Worm (Caenorhabditis elegans): Measurements from ENCODE around the gene B0198.2.

The B0198.2 gene

DNA sequence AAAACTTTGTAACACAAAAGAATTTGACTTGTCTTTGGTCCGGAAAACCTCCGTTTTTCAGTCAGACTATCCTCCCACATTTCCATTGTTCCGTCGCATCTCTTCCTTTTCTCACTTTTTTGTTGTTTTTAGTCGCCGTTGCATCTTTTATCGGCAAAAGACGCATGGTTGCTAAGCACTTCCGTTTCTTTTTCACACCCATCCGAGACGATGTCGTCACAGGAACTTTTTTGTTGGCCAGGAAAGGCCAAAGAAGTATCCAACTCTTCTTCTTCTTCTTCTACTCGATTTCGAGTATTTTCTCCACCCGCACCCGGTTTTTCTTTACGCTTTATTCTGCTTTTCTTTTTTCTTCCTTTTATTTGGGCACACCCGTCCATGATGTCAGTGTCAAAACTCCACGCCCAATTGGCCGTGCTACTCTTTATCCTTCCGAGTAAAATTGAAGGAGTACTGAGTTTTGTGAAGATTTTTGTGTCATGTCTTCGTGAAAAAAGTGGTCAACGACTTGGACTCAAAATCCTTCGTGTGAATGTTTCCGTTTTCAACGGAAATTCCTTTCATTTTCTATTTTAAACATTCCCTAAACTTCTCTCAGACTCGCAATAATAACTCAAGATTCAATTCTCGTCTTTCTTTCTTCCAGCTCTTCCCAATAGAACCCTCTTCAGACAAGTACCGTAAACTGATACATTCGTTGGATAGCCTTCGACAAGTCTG is at the start of gene B0198.2:
Gene B0198.2 (plus strand): TSS at position 670 of the 720 bp plus-strand sequence.
- TF ChIP-seq fkh-10 (GFP tag; optimal IDR thresholded peaks at IDR 0.05) (peak; percentile 67), Y48G9A.11 (GFP tag; IDR thresholded peaks at IDR 0.05) (no peak)

DNA sequence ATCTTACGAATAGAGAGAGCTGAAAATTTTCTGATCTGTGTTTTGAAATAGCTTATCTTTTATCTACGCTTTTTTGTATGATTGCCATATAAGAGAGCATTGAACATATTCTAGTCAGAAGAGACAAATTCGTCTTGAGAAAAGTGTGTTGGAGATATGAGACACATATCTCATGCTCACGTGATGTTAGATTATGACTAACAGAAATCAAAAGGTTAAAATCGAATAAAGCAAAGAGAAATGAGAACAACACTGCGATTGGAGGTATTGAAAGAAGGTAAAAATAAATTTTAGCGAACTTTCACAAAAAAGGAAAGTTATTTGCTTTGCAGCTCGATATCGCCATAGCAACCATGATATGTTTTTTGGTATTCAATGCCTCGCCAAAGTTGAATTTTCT is 43.5 kb upstream of the B0198.2 start, which contains the start of gene nhr-167:
Gene nhr-167 (minus strand): TSS at position 21 of the 400 bp plus-strand sequence.
- TF ChIP-seq zip-2 (tag; optimal IDR thresholded peaks at IDR 0.05) (no peak), daf-8 (GFP tag; IDR thresholded peaks at IDR 0.05) (no peak), mep-1 (tag; optimal IDR thresholded peaks at IDR 0.05) (no peak), lin-38 (GFP tag; IDR thresholded peaks at IDR 0.05) (no peak), daf-19 (GFP tag; conservative IDR thresholded peaks at IDR 0.05) (no peak), zag-1 (tag; optimal IDR thresholded peaks at IDR 0.05) (no peak), nhr-48 (tag; optimal IDR thresholded peaks at IDR 0.05) (no peak), ztf-11 (tag; optimal IDR thresholded peaks at IDR 0.05) (no peak), ctbp-1 (GFP tag; IDR thresholded peaks at IDR 0.05) (no peak), F10B5.3 (tag; optimal IDR thresholded peaks at IDR 0.05) (no peak)

DNA sequence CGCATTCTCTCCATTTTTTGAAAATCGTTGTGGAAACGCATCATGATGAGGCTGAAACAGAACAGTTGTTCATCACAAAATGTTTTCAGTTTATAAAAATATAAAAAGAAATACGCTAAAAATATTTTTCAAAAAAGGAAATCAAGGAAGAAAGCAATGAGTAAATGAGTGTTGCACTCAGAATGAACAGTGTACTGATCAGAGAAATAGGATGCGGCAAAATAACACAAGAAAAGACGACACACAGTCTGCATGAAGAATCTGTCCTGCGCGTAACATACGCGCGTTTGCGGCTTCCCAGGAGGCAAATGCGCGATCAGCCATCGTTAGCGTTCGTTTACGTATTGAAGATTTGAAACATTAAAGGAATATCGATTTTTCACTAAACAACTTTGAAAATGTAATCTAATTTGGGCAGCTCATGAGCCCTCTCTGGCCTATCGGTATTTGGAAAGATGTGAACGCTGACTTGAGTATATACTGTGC is 41.9 kb upstream of the B0198.2 start, which contains the start of gene C49F5.3:
Gene C49F5.3 (minus strand): TSS at position 51 of the 486 bp plus-strand sequence.
- no peak for TF ChIP-seq nhr-42 (GFP tag; IDR thresholded peaks at IDR 0.05)
- TF ChIP-seq F44E2.7 (GFP tag; IDR thresholded peaks at IDR 0.05) = no peak
- no peak for TF ChIP-seq D1046.2 (GFP tag; IDR thresholded peaks at IDR 0.05)
- no peak for TF ChIP-seq madf-9 (GFP tag; conservative IDR thresholded peaks at IDR 0.05)
- no peak for TF ChIP-seq F10B5.3 (tag; optimal IDR thresholded peaks at IDR 0.05)
- TF ChIP-seq lin-29 (GFP tag; IDR thresholded peaks at IDR 0.05) = no peak
- TF ChIP-seq lin-13 (GFP tag; optimal IDR thresholded peaks at IDR 0.05) = no peak

DNA sequence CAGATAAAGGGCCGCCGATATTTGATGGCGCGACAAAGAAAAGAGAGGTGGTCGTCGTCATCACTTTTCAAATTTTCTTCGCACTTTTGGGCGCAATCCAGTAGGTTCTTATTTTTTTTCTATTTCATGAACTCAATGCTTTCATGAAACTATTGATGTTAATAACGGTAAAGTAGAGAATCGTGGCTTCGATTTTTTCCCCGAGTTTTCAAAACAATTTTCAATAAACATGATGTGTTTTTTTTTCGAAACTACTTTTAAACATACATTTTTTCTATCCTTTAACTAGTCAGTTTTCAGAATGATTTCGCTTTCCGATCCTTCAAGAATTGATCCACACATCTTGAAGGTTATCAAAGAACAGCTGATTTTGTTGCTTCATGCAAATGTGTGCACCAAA is 39.7 kb upstream of the B0198.2 start, which contains the start of gene C49F5.5:
Gene C49F5.5 (plus strand): TSS at position 301 of the 400 bp plus-strand sequence.
- TF ChIP-seq aha-1 (tag) (peak; percentile 35), lim-7 (GFP tag; IDR thresholded peaks at IDR 0.05) (no peak)

DNA sequence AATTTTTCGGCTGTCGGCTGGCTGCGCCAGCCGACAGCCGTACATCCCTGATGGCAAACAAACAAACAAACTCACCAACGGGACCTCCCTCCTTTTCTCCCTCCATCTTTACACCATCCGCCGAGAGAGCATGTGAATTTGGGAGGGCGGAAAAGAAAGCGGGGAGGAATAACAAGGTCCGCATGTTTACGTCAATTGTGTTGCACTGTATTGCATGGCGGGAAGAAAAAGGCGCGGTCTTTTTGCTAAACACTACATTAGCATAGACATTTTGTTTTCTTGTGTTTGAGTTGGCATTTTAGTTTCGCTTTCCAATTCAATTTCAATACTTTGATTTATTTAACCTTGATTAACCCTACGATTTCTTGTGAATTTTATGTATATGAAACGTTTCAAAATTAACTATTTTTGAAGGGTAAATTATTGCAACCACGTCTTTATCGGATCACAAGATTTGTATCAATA is 37.6 kb upstream of the B0198.2 start, which contains the start of gene C49F5.6:
Gene C49F5.6 (plus strand): TSS at position 415 of the 465 bp plus-strand sequence.
- TF ChIP-seq daf-16 (GFP tag; optimal IDR thresholded peaks at IDR 0.05) (peak in 1 of 2 experiments; percentile 28), daf-16 (tag; optimal IDR thresholded peaks at IDR 0.05) (no peak), zag-1 (tag; optimal IDR thresholded peaks at IDR 0.05) (no peak)

DNA sequence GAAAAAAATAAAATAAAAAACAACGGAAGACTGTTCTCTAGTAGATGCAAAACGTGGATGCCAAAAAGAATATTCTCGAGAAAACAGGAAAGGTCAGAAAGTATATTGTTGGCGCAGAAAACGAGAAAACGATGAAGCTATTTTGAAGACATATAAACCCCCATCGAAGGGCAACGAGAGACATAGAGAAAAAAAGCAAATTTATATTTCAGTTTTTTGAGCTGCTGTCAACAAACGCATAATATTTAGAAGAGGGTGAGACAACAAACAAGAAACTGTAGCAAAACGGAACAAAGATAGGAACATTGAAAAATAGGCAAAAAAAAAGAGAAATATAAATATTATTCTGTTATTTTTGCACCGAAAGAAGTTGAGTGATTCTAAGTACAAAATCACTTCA is 33.3 kb upstream of the B0198.2 start:
- TF ChIP-seq dve-1 (tag; optimal IDR thresholded peaks at IDR 0.05; ENCODE audit: insufficient read depth) (peak; percentile 72), daf-16 (GFP tag; optimal IDR thresholded peaks at IDR 0.05) (no peak), daf-16 (tag; optimal IDR thresholded peaks at IDR 0.05) (peak; percentile 92), lin-15B (tag; optimal IDR thresholded peaks at IDR 0.05) (no peak)

DNA sequence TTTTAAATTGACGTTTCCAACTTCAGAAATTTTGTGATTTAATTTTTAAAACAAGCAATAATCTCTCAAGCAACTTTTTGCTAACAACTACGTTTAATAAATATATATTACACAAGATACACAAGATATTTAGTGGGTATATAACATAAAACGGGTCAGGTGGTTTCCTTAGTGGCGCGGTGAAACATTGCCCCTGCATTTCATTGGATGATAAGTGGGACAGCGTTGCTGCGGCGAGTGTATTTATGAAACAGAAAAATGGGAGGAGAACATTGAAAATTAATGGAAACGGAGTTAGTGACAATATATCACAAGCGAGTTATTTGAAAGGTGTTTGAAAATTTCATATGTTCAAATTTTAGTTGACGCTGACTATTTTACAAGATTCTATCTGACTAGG is 32.8 kb upstream of the B0198.2 start:
- TF ChIP-seq nhr-102 (tag; optimal IDR thresholded peaks at IDR 0.05) = no peak
- peak; percentile 66 for TF ChIP-seq hlh-30 (tag; optimal IDR thresholded peaks at IDR 0.05; ENCODE audit: insufficient read depth)
- no peak for TF ChIP-seq lin-38 (GFP tag; IDR thresholded peaks at IDR 0.05)
- TF ChIP-seq ZK337.2 (GFP tag; IDR thresholded peaks at IDR 0.05) = no peak
- no peak for TF ChIP-seq sdz-12 (GFP tag; optimal IDR thresholded peaks at IDR 0.05)
- no peak for TF ChIP-seq fos-1 (tag; optimal IDR thresholded peaks at IDR 0.05)
- TF ChIP-seq lin-1 (GFP tag; IDR thresholded peaks at IDR 0.05) = no peak
- peak; percentile 51 for TF ChIP-seq nhr-28 (tag; optimal IDR thresholded peaks at IDR 0.05)
- TF ChIP-seq saeg-2 (GFP tag; IDR thresholded peaks at IDR 0.05) = no peak
- TF ChIP-seq nhr-111 (GFP tag; optimal IDR thresholded peaks at IDR 0.05) = no peak
- no peak for TF ChIP-seq F37D6.2 (tag; optimal IDR thresholded peaks at IDR 0.05)
- TF ChIP-seq Y5F2A.4 (GFP tag; optimal IDR thresholded peaks at IDR 0.05) = no peak
- no peak for TF ChIP-seq hmg-1.1 (GFP tag; IDR thresholded peaks at IDR 0.05)
- no peak for TF ChIP-seq Y75B8A.6 (GFP tag; IDR thresholded peaks at IDR 0.05)
- TF ChIP-seq zfp-3 (GFP tag; conservative IDR thresholded peaks at IDR 0.05) = no peak
- TF ChIP-seq lir-3 (tag; optimal IDR thresholded peaks at IDR 0.05) = no peak
- no peak for TF ChIP-seq mdl-1 (tag; optimal IDR thresholded peaks at IDR 0.05)
